Fruit fly (Drosophila melanogaster) whole organism, embryonic: ENCODE measurements around the gene Ice2.

Source experiments
- Atf6 ChIP-seq: fragments of 200-800 bp; sonication (Bioruptor generic); IDR thresholded peaks from 2 replicates; pipeline ENCODE4 v1.3.6; 2022; ENCODE audit warnings: missing biosample characterization, missing genetic modification characterization
- BEAF-32 ChIP-seq: fragments of 200-800 bp; sonication (Bioruptor generic); optimal IDR thresholded peaks from 3 replicates; lab custom pipeline; 2017; ENCODE audit warnings: missing biosample characterization, missing genetic modification characterization, mild to moderate bottlenecking, moderate library complexity, missing genetic modification reagents
- Blimp-1 ChIP-seq: fragments of 200-800 bp; sonication (Bioruptor generic); optimal IDR thresholded peaks from 3 replicates; lab custom pipeline; 2018; ENCODE audit warnings: missing biosample characterization, missing genetic modification characterization, mild to moderate bottlenecking, moderate library complexity, missing genetic modification reagents
- CG11504 ChIP-seq: fragments of 200-800 bp; sonication (Bioruptor generic); optimal IDR thresholded peaks from 3 replicates; lab custom pipeline; 2019; ENCODE audit warnings: missing biosample characterization, mild to moderate bottlenecking, missing genetic modification characterization, moderate library complexity
- CG13287 ChIP-seq: fragments of 200-800 bp; sonication (Bioruptor generic); IDR thresholded peaks from 2 replicates; pipeline ENCODE4 v1.3.6; 2022; ENCODE audit warnings: missing biosample characterization, missing genetic modification characterization; ENCODE audit not compliant: partially characterized antibody
- CG15514 ChIP-seq: fragments of 200-800 bp; sonication (Bioruptor generic); optimal IDR thresholded peaks from 3 replicates; lab custom pipeline; 2017; ENCODE audit warnings: missing biosample characterization, missing genetic modification characterization, mild to moderate bottlenecking, moderate library complexity, missing genetic modification reagents
- CG16813 ChIP-seq: fragments of 200-800 bp; sonication (Bioruptor generic); IDR thresholded peaks from 3 replicates; pipeline ENCODE4 v1.3.6; 2022; ENCODE audit warnings: missing biosample characterization, missing genetic modification characterization; ENCODE audit not compliant: partially characterized antibody
- CG17186 ChIP-seq: fragments of 200-800 bp; sonication (Bioruptor generic); optimal IDR thresholded peaks from 3 replicates; lab custom pipeline; 2017; ENCODE audit warnings: missing biosample characterization, missing genetic modification reagents, missing genetic modification characterization
- CG2120 ChIP-seq: fragments of 200-800 bp; sonication (Bioruptor generic); optimal IDR thresholded peaks from 3 replicates; lab custom pipeline; 2016; ENCODE audit warnings: missing biosample characterization, missing genetic modification characterization
- CG2199 ChIP-seq: fragments of 200-800 bp; sonication (Bioruptor generic); IDR thresholded peaks from 3 replicates; pipeline ENCODE4 v1.3.6; 2022; ENCODE audit warnings: missing biosample characterization, missing genetic modification characterization
- CG30431 ChIP-seq: fragments of 200-800 bp; sonication (Bioruptor generic); optimal IDR thresholded peaks from 2 replicates; lab custom pipeline; 2017; ENCODE audit warnings: missing biosample characterization, missing genetic modification characterization
- CG3281 ChIP-seq: fragments of 200-800 bp; sonication (Bioruptor generic); optimal IDR thresholded peaks from 3 replicates; lab custom pipeline; 2017; ENCODE audit warnings: missing biosample characterization, mild to moderate bottlenecking, missing genetic modification characterization
- CG6765 ChIP-seq: fragments of 200-800 bp; sonication (Bioruptor generic); optimal IDR thresholded peaks from 3 replicates; lab custom pipeline; 2017; ENCODE audit warnings: missing biosample characterization, mild to moderate bottlenecking, missing genetic modification characterization
- CG6791 ChIP-seq: fragments of 200-800 bp; sonication (Bioruptor generic); IDR thresholded peaks from 3 replicates; pipeline ENCODE4 v1.3.6; 2022; ENCODE audit warnings: missing biosample characterization, missing genetic modification characterization; ENCODE audit not compliant: partially characterized antibody
- CG7556 ChIP-seq: fragments of 200-800 bp; sonication (Bioruptor generic); optimal IDR thresholded peaks from 2 replicates; lab custom pipeline; 2017; ENCODE audit warnings: missing biosample characterization, mild to moderate bottlenecking, missing genetic modification characterization
- CG7839 ChIP-seq: fragments of 200-800 bp; sonication (Bioruptor generic); optimal IDR thresholded peaks from 3 replicates; lab custom pipeline; 2018; ENCODE audit warnings: missing biosample characterization, mild to moderate bottlenecking, missing genetic modification characterization, moderate library complexity
- CG7963 ChIP-seq: fragments of 200-800 bp; sonication (Bioruptor generic); IDR thresholded peaks from 3 replicates; pipeline ENCODE4 v1.3.6; 2022; ENCODE audit warnings: missing biosample characterization, missing genetic modification characterization; ENCODE audit not compliant: partially characterized antibody
- CG9727 ChIP-seq: fragments of 200-800 bp; sonication (Bioruptor generic); optimal IDR thresholded peaks from 3 replicates; lab custom pipeline; 2017; ENCODE audit warnings: missing biosample characterization, mild to moderate bottlenecking, missing genetic modification characterization
- CG9932 ChIP-seq: fragments of 200-800 bp; sonication (Bioruptor generic); IDR thresholded peaks from 2 replicates; pipeline ENCODE4 v1.3.6; 2022; ENCODE audit warnings: missing biosample characterization, missing genetic modification characterization
- Dek ChIP-seq: fragments of 200-800 bp; sonication (Bioruptor generic); optimal IDR thresholded peaks from 3 replicates; lab custom pipeline; 2019; ENCODE audit warnings: missing biosample characterization, mild to moderate bottlenecking, missing genetic modification characterization, moderate library complexity
- Doc2 ChIP-seq: fragments of 200-800 bp; sonication (Bioruptor generic); IDR thresholded peaks from 2 replicates; pipeline ENCODE4 v1.3.6; 2022; ENCODE audit warnings: missing biosample characterization, missing genetic modification characterization
- Ets65A ChIP-seq: fragments of 200-800 bp; sonication (Bioruptor generic); peaks from one replicate; lab custom pipeline; 2016; ENCODE audit warnings: missing biosample characterization, missing genetic modification characterization
- Fer1 ChIP-seq: fragments of 200-800 bp; sonication (Bioruptor generic); optimal IDR thresholded peaks from 2 replicates; lab custom pipeline; 2017; ENCODE audit warnings: missing biosample characterization, mild to moderate bottlenecking, missing genetic modification characterization
- Fer3 ChIP-seq: fragments of 200-800 bp; sonication (Bioruptor generic); optimal IDR thresholded peaks from 2 replicates; lab custom pipeline; 2018; ENCODE audit warnings: missing biosample characterization, mild to moderate bottlenecking, missing genetic modification characterization, moderate library complexity
- Hmr ChIP-seq: fragments of 200-800 bp; sonication (Bioruptor generic); optimal IDR thresholded peaks from 3 replicates; lab custom pipeline; 2017; ENCODE audit warnings: mild to moderate bottlenecking, missing biosample characterization, missing genetic modification reagents, missing genetic modification characterization
- Hr51 ChIP-seq, 2 experiments: fragments of 200-800 bp; sonication (Bioruptor generic); optimal IDR thresholded peaks; 2 replicates in 1 of 2; 3 replicates in 1 of 2; lab custom pipeline; 2016 to 2018; ENCODE audit warnings: missing biosample characterization in 2 of 2, missing genetic modification characterization in 2 of 2, mild to moderate bottlenecking in 1 of 2, moderate library complexity in 1 of 2
- Lpt ChIP-seq: fragments of >200 bp; optimal IDR thresholded peaks from 2 replicates; lab custom pipeline; 2018; ENCODE audit warnings: missing biosample characterization, missing genetic modification characterization
- Med ChIP-seq: fragments of 200-800 bp; sonication (Bioruptor generic); peaks from one replicate; lab custom pipeline; 2016; ENCODE audit warnings: missing biosample characterization, missing genetic modification characterization, mild to moderate bottlenecking, inconsistent platforms, moderate library complexity
- Pdp1 ChIP-seq, 2 experiments: fragments of 200-800 bp; sonication (Bioruptor generic); optimal IDR thresholded peaks; 3 replicates each; lab custom pipeline; 2016; ENCODE audit warnings: missing biosample characterization in 2 of 2, missing genetic modification characterization in 2 of 2, mild to moderate bottlenecking in 1 of 2, moderate library complexity in 1 of 2
- Rfx ChIP-seq: fragments of 200-800 bp; sonication (Bioruptor generic); IDR thresholded peaks from 2 replicates; pipeline ENCODE4 v1.3.6; 2022; ENCODE audit warnings: missing biosample characterization, missing genetic modification characterization
- Side ChIP-seq: fragments of 200-800 bp; sonication (Bioruptor generic); optimal IDR thresholded peaks from 2 replicates; lab custom pipeline; 2016; ENCODE audit warnings: missing biosample characterization, missing genetic modification characterization
- Stat92E ChIP-seq, 3 experiments: fragments of >200 bp in 2 of 3; fragments of 200-800 bp in 1 of 3; sonication (Bioruptor generic) in 1 of 3; optimal IDR thresholded peaks; 2 replicates each; lab custom pipeline; 2017 to 2019; ENCODE audit warnings: missing biosample characterization in 3 of 3, missing genetic modification characterization in 3 of 3, mild to moderate bottlenecking in 1 of 3, moderate library complexity in 1 of 3
- Xrp1 ChIP-seq: fragments of 200-800 bp; sonication (Bioruptor generic); IDR thresholded peaks from 2 replicates; pipeline ENCODE4 v1.3.6; 2022; ENCODE audit warnings: missing biosample characterization, missing genetic modification characterization
- crp ChIP-seq, 2 experiments: fragments of 200-800 bp; sonication (Bioruptor generic); optimal IDR thresholded peaks; 2 replicates in 1 of 2; 3 replicates in 1 of 2; lab custom pipeline; 2017; ENCODE audit warnings: missing biosample characterization in 2 of 2, missing genetic modification characterization in 2 of 2, mild to moderate bottlenecking in 1 of 2, moderate library complexity in 1 of 2
- dmrt11E ChIP-seq: fragments of 200-800 bp; sonication (Bioruptor generic); optimal IDR thresholded peaks from 3 replicates; lab custom pipeline; 2018; ENCODE audit warnings: missing biosample characterization, mild to moderate bottlenecking, missing genetic modification characterization, moderate library complexity
- gem ChIP-seq: fragments of 200-800 bp; sonication (Bioruptor generic); optimal IDR thresholded peaks from 2 replicates; lab custom pipeline; 2019; ENCODE audit warnings: missing biosample characterization, mild to moderate bottlenecking, missing genetic modification characterization, moderate library complexity
- grau ChIP-seq: fragments of 200-800 bp; optimal IDR thresholded peaks from 3 replicates; lab custom pipeline; 2019; ENCODE audit warnings: missing biosample characterization, mild to moderate bottlenecking, missing genetic modification characterization, moderate library complexity
- hkb ChIP-seq, 2 experiments: fragments of 200-800 bp in 1 of 2; fragments of >200 bp in 1 of 2; sonication (Bioruptor generic) in 1 of 2; IDR thresholded peaks in 1 of 2; optimal IDR thresholded peaks in 1 of 2; 2 replicates each; pipeline versions ENCODE4 v1.3.6 to Lab custom; 2017 to 2022; ENCODE audit warnings: missing biosample characterization in 1 of 2, missing genetic modification characterization in 1 of 2
- lilli ChIP-seq: fragments of 200-800 bp; sonication (Bioruptor generic); optimal IDR thresholded peaks from 3 replicates; lab custom pipeline; 2016; ENCODE audit warnings: missing biosample characterization, missing genetic modification characterization
- sim ChIP-seq: fragments of 200-800 bp; sonication (Bioruptor generic); IDR thresholded peaks from 2 replicates; pipeline ENCODE4 v1.3.6; 2022; ENCODE audit warnings: missing biosample characterization, missing genetic modification characterization
- slbo ChIP-seq: fragments of 200-800 bp; sonication (Bioruptor generic); IDR thresholded peaks from 2 replicates; pipeline ENCODE4 v1.3.6; 2022; ENCODE audit warnings: missing biosample characterization, missing genetic modification characterization
- tup ChIP-seq: fragments of 200-800 bp; sonication (Bioruptor generic); optimal IDR thresholded peaks from 2 replicates; lab custom pipeline; 2016; ENCODE audit warnings: missing biosample characterization, mild to moderate bottlenecking, missing genetic modification characterization, moderate library complexity
- vvl ChIP-seq: fragments of 200-800 bp; sonication (Bioruptor generic); IDR thresholded peaks from 2 replicates; pipeline ENCODE4 v1.3.6; 2022; ENCODE audit warnings: missing biosample characterization, missing genetic modification characterization
- zen ChIP-seq: fragments of 200-800 bp; sonication (Bioruptor generic); optimal IDR thresholded peaks from 3 replicates; lab custom pipeline; 2018; ENCODE audit warnings: missing biosample characterization, mild to moderate bottlenecking, missing genetic modification characterization, moderate library complexity

Ice2 gene

DNA sequence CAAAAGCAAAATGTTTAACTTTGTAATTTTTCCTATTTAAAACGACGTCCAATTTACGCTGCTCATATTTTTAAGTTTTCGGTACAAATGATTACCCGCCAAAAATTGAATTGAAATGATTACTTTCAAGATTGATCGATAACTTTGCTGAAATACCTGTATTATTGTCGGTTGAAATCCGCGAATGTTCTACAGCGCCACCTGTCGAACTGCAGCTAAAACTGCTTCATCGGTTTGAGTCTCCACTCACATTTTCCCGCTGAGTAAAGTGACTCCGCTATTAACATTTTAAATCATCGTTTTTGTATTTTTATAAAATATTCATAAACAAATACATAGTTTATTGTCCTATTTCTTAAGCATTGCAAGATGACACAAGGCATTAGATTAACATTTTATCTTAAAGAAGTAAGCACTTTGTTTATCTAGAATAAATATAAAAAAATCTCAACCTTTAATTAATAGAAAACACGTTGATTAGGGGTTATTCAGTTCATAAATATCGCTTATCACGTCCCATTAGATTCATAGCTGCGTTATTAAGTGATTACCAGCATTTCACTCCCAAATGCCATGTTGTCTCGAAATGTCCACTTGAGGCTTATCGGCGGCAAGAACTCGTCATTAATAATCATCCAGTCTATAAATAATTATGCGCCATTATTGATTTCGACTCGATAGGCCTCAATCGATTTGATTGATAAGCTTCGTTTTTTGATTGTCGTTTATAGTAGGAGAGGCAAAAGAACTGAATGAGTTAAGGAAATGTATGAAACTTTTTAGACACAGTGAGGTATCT lies 49.8 kb downstream of the Ice2 start (continued):
- peak; percentile 40 for TF ChIP-seq CG15514 (GFP tag; lab: Kevin White, UChicago)
- peak; percentile 24 for TF ChIP-seq Dek (tag; lab: Kevin White, UChicago)
- no peak for TF ChIP-seq Side (GFP tag; lab: Kevin White, UChicago)
- peak; percentile 71 for TF ChIP-seq CG13287 (GFP tag; lab: Robert Waterston, UW)
- peak; percentile 68 for TF ChIP-seq vvl (GFP tag; lab: Robert Waterston, UW)
- no peak for TF ChIP-seq sim
- TF ChIP-seq BEAF-32 (GFP tag; lab: Kevin White, UChicago), result peak; percentile 23
- TF ChIP-seq zen (tag; lab: Kevin White, UChicago), result peak; percentile 1
- peak; percentile 34 for TF ChIP-seq CG16813
- TF ChIP-seq CG2199 (GFP tag; lab: Robert Waterston, UW), result no peak
- peak; percentile 46 for TF ChIP-seq CG11504 (tag; lab: Kevin White, UChicago)
- peak; percentile 56 for TF ChIP-seq CG6791

DNA sequence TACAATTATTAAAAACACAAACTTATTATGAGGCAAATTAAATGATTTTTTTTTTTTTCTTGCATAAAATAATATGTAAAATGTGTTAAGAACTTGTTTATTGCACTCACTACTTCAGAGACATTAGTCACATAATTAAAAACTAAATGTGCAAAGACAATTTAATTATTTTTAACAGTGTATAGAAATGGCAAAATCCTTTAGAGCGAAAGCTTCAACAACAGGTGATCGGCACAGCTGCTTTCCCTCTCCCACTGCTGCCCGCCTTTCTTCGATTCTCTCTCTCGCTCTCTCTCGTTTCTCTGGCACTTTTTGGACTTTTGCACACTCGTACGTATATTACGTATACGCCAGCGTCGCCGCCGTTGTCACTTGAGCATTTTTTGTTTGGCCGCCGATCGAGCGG lies 50.4 kb downstream of the Ice2 start:
- peak; percentile 44 for TF ChIP-seq gem (tag; lab: Kevin White, UChicago)
- peak; percentile 42 for TF ChIP-seq Hmr (GFP tag; lab: Kevin White, UChicago)
- TF ChIP-seq Ets65A, result no peak
- 0 out of 2 replicates have a peak, but pooled peaks have one; percentile 10 for TF ChIP-seq CG9932
- peak; percentile 29 for TF ChIP-seq Fer3 (tag; lab: Kevin White, UChicago)
- TF ChIP-seq Doc2 (GFP tag; lab: Robert Waterston, UW), result no peak
- no peak for TF ChIP-seq Stat92E (GFP tag; optimal IDR thresholded peaks at IDR 0.05; lab: Kevin White, UChicago)
- TF ChIP-seq Blimp-1 (GFP tag; lab: Kevin White, UChicago), result no peak
- TF ChIP-seq Dek (tag; lab: Kevin White, UChicago), result peak; percentile 11
- peak in 1 of 2 experiments; percentile 22 for TF ChIP-seq crp (GFP tag; optimal IDR thresholded peaks at IDR 0.05; lab: Kevin White, UChicago)
- peak; percentile 41 for TF ChIP-seq CG2120 (GFP tag; lab: Kevin White, UChicago)
- TF ChIP-seq CG17186 (GFP tag; lab: Kevin White, UChicago), result no peak
- 0 out of 2 replicates have a peak, but pooled peaks have one; percentile 10 for TF ChIP-seq slbo
- peak; percentile 4 for TF ChIP-seq CG7556 (GFP tag; lab: Kevin White, UChicago)
- peak; percentile 14 for TF ChIP-seq CG3281 (GFP tag; lab: Kevin White, UChicago)
- peak; percentile 29 for TF ChIP-seq CG9727 (GFP tag; lab: Kevin White, UChicago)
- peak; percentile 5 for TF ChIP-seq CG15514 (GFP tag; lab: Kevin White, UChicago)
- TF ChIP-seq lilli (GFP tag; lab: Kevin White, UChicago), result peak; percentile 10
- TF ChIP-seq CG6765 (GFP tag; lab: Kevin White, UChicago), result peak; percentile 8
- TF ChIP-seq Atf6 (GFP tag; lab: Robert Waterston, UW), result 0 out of 2 replicates have a peak, but pooled peaks have one; percentile 37
- TF ChIP-seq hkb (optimal IDR thresholded peaks at IDR 0.05; lab: Kevin White, UChicago), result no peak
- peak; percentile 36; the same call in 1 of the 2 replicates for TF ChIP-seq hkb (GFP tag; IDR thresholded peaks at IDR 0.05; lab: Robert Waterston, UW)
- no peak for TF ChIP-seq dmrt11E (tag; lab: Kevin White, UChicago)
- peak; percentile 9 for TF ChIP-seq grau (tag; lab: Kevin White, UChicago)
- TF ChIP-seq tup (GFP tag; lab: Kevin White, UChicago), result no peak
- TF ChIP-seq Rfx, result peak; percentile 28
- TF ChIP-seq vvl (GFP tag; lab: Robert Waterston, UW), result 0 out of 2 replicates have a peak, but pooled peaks have one; percentile 16
- TF ChIP-seq Hr51 (GFP tag; optimal IDR thresholded peaks at IDR 0.05; lab: Kevin White, UChicago), result peak in 1 of 2 experiments; percentile 38
- peak; percentile 26; the same call in 1 of the 2 replicates for TF ChIP-seq Xrp1 (GFP tag; lab: Robert Waterston, UW)
- no peak for TF ChIP-seq CG7963 (GFP tag; lab: Robert Waterston, UW)
- no peak for TF ChIP-seq zen (tag; lab: Kevin White, UChicago)
- TF ChIP-seq Pdp1 (GFP tag; optimal IDR thresholded peaks at IDR 0.05; lab: Kevin White, UChicago), result peak in 1 of 2 experiments; percentile 56
- peak; percentile 68 for TF ChIP-seq Med (GFP tag; lab: Kevin White, UChicago)
- no peak for TF ChIP-seq Lpt (GFP tag; lab: Kevin White, UChicago)
- peak; percentile 8 for TF ChIP-seq Fer1 (GFP tag; lab: Kevin White, UChicago)
- no peak for TF ChIP-seq CG30431 (GFP tag; lab: Kevin White, UChicago)
- peak; percentile 16 for TF ChIP-seq CG7839 (tag; lab: Kevin White, UChicago)
